Fruit fly (Drosophila melanogaster) whole organism, adult: ENCODE data around the gene CG4968.

Experiments used
- CG11617 ChIP-seq: fragments of 200-800 bp; sonication (Bioruptor generic); optimal IDR thresholded peaks from 2 replicates; lab custom pipeline; 2017; ENCODE audit warnings: mild to moderate bottlenecking, missing biosample characterization, missing genetic modification reagents, missing genetic modification characterization
- CG14711 ChIP-seq: fragments of 200-800 bp; sonication (Bioruptor generic); optimal IDR thresholded peaks from 2 replicates; lab custom pipeline; 2018; ENCODE audit warnings: missing biosample characterization, mild to moderate bottlenecking, missing genetic modification characterization, moderate library complexity
- CG1620 ChIP-seq: fragments of 200-800 bp; sonication (Bioruptor generic); optimal IDR thresholded peaks from 2 replicates; lab custom pipeline; 2016; ENCODE audit warnings: missing biosample characterization, missing genetic modification characterization
- CG5204 ChIP-seq: fragments of 200-800 bp; sonication (Bioruptor generic); optimal IDR thresholded peaks from 2 replicates; lab custom pipeline; 2016; ENCODE audit warnings: missing biosample characterization, missing genetic modification characterization
- CG7045 ChIP-seq: fragments of 200-800 bp; sonication (Bioruptor generic); optimal IDR thresholded peaks from 2 replicates; lab custom pipeline; 2017; ENCODE audit warnings: missing biosample characterization, mild to moderate bottlenecking, missing genetic modification characterization
- Crg-1 ChIP-seq: fragments of 200-800 bp; sonication (Bioruptor generic); optimal IDR thresholded peaks from 2 replicates; lab custom pipeline; 2016; ENCODE audit warnings: missing biosample characterization, missing genetic modification characterization
- bab1 ChIP-seq: fragments of 200-800 bp; sonication (Bioruptor generic); optimal IDR thresholded peaks from 3 replicates; lab custom pipeline; 2019; ENCODE audit warnings: missing biosample characterization, mild to moderate bottlenecking, missing genetic modification characterization, moderate library complexity
- cnc ChIP-seq, 2 experiments: fragments of >200 bp; optimal IDR thresholded peaks; 2 replicates each; lab custom pipeline; 2017
- kay ChIP-seq: fragments of 200-800 bp; sonication (Bioruptor generic); peaks from one replicate; lab custom pipeline; 2016; ENCODE audit warnings: missing biosample characterization, missing genetic modification characterization, borderline replicate concordance
- ovo ChIP-seq: fragments of 200-800 bp; sonication (Bioruptor generic); optimal IDR thresholded peaks from 2 replicates; lab custom pipeline; 2016; ENCODE audit warnings: missing biosample characterization, missing genetic modification characterization
- pad ChIP-seq: fragments of 200-800 bp; sonication (Bioruptor generic); optimal IDR thresholded peaks from 3 replicates; lab custom pipeline; 2017; ENCODE audit warnings: missing biosample characterization, missing genetic modification characterization, mild to moderate bottlenecking, moderate library complexity, missing genetic modification reagents
- tj ChIP-seq: fragments of 200-800 bp; sonication (Bioruptor generic); optimal IDR thresholded peaks from 3 replicates; lab custom pipeline; 2017; ENCODE audit warnings: missing biosample characterization, mild to moderate bottlenecking, missing genetic modification characterization, moderate library complexity
- toe ChIP-seq: fragments of 200-800 bp; sonication (Bioruptor generic); optimal IDR thresholded peaks from 2 replicates; lab custom pipeline; 2016; ENCODE audit warnings: missing biosample characterization, missing genetic modification characterization

DNA sequence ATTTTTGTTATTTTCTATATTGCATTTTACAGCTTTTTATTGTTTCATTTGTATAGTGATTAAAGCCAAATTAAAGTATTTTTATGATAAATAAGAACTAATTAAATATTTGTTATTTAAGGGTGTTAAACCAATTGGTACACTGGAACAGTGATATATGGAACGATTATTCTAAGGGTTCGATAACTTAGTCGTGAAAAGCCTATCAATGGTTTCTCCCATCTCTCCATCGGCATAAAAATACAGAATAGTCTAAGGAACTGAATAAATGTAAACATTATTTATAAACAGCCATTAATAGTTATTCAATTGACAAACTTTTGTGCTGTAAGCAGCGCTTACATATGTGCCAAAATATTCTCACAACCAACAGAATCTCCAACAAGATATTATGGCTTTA lies 41.6 kb upstream of the CG4968 start, which contains the start of gene Mob3:
- TF ChIP-seq CG1620 (no peak), pad (GFP tag; lab: Kevin White, UChicago) (no peak), ovo (GFP tag; lab: Kevin White, UChicago) (no peak), toe (no peak), cnc (optimal IDR thresholded peaks at IDR 0.05; lab: Kevin White, UChicago) (no peak), bab1 (GFP tag; lab: Kevin White, UChicago) (no peak), CG11617 (GFP tag; lab: Kevin White, UChicago) (no peak), kay (GFP tag; lab: Kevin White, UChicago) (peak; percentile 41), Crg-1 (GFP tag; lab: Kevin White, UChicago) (no peak), CG7045 (GFP tag; lab: Kevin White, UChicago) (no peak), CG14711 (peak; percentile 37), tj (GFP tag; lab: Kevin White, UChicago) (no peak), CG5204 (GFP tag; lab: Kevin White, UChicago) (no peak)
